Worm (Caenorhabditis elegans) whole organism, midembryonic: ENCODE measurements around the gene Y37H2A.11.
"Not testable (repeated sequence)": the region's sequence is repeated elsewhere in the genome, so short reads cannot be mapped to it uniquely, and the experiment has no call there.

ENCODE experiments used
- T22C8.4 ChIP-seq: fragments of 200-800 bp; sonication (Bioruptor generic); IDR thresholded peaks from 2 replicates; pipeline ENCODE4 v1.3.6; 2022; ENCODE audit warnings: missing genetic modification characterization, missing compliant biosample characterization
- cog-1 ChIP-seq: sonication (generic microtip); optimal IDR thresholded peaks from 2 replicates; lab custom pipeline; 2016; ENCODE audit warnings: missing genetic modification characterization, missing compliant biosample characterization
- flt-1 ChIP-seq: fragments of 200-800 bp; sonication (Bioruptor generic); IDR thresholded peaks from 2 replicates; pipeline ENCODE4 v1.3.6; 2022; ENCODE audit warnings: missing genetic modification characterization, missing compliant biosample characterization
- klf-2 ChIP-seq: fragments of 200-800 bp; sonication (Bioruptor generic); conservative IDR thresholded peaks from 2 replicates; pipeline ENCODE4 v1.3.6; 2022; ENCODE audit warnings: missing genetic modification reagents, missing genetic modification characterization, missing compliant biosample characterization
- med-1 ChIP-seq: sonication (generic microtip); optimal IDR thresholded peaks from 2 replicates; lab custom pipeline; 2017; ENCODE audit warnings: missing genetic modification characterization, mild to moderate bottlenecking, missing compliant biosample characterization, antibody characterized with exemption, missing genetic modification reagents; ENCODE audit not compliant: insufficient read depth
- ref-1 ChIP-seq: fragments of 200-800 bp; sonication (Bioruptor generic); conservative IDR thresholded peaks from 2 replicates; pipeline ENCODE4 v1.3.6; 2022; ENCODE audit warnings: missing genetic modification reagents, missing genetic modification characterization, missing compliant biosample characterization
- tab-1 ChIP-seq: fragments of 200-800 bp; sonication (Bioruptor generic); IDR thresholded peaks from 2 replicates; pipeline ENCODE4 v1.3.6; 2022; ENCODE audit warnings: missing genetic modification characterization, missing compliant biosample characterization
- ztf-23 ChIP-seq: fragments of 200-800 bp; sonication (Bioruptor generic); IDR thresholded peaks from 2 replicates; pipeline ENCODE4 v1.3.6; 2022; ENCODE audit warnings: missing genetic modification reagents, missing genetic modification characterization, missing compliant biosample characterization
- ztf-29 ChIP-seq: fragments of 200-800 bp; sonication (Bioruptor generic); IDR thresholded peaks from 2 replicates; pipeline ENCODE4 v1.3.6; 2022; ENCODE audit warnings: missing genetic modification reagents, missing genetic modification characterization, missing compliant biosample characterization

DNA sequence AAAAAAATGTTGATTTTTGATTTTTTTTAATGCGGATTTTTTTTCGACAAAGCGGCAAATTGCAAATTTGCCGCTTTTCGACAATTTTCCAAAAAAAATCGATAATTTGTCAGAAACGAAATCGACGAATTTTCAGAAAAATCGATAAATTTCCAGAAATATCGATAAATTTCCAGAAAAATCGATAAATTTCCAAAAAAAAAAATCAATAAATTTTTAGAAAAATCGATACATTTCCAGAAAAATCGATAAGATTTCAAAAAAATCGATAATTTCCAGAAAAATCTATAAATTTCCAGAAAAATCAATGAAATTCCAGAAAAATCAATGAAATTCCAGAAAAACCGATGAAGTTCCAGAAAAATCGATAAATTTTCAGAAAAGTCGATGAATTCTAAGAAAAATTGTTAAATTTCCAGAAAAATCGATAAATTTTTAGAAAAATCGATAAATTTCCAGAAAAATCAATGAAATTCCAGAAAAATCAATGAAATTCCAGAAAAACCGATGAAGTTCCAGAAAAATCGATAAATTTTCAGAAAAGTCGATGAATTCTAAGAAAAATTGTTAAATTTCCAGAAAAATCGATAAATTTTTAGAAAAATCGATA is 11.5 kb upstream of the Y37H2A.11 start:
- not testable (repeated sequence) for TF ChIP-seq cog-1; flt-1 (GFP tag; lab: Robert Waterston, UW); ztf-29; tab-1 (GFP tag; lab: Robert Waterston, UW); med-1 (GFP tag; lab: Kevin White, UChicago); ref-1; ztf-23 (GFP tag; lab: Robert Waterston, UW); klf-2 (GFP tag; lab: Robert Waterston, UW)
- TF ChIP-seq T22C8.4: peak; percentile 82
